Worm (Caenorhabditis elegans): ENCODE results near the gene clec-208.
"Not testable (repeated sequence)": the region's sequence is repeated elsewhere in the genome, so short reads cannot be mapped to it uniquely, and the experiment has no call there.

DNA sequence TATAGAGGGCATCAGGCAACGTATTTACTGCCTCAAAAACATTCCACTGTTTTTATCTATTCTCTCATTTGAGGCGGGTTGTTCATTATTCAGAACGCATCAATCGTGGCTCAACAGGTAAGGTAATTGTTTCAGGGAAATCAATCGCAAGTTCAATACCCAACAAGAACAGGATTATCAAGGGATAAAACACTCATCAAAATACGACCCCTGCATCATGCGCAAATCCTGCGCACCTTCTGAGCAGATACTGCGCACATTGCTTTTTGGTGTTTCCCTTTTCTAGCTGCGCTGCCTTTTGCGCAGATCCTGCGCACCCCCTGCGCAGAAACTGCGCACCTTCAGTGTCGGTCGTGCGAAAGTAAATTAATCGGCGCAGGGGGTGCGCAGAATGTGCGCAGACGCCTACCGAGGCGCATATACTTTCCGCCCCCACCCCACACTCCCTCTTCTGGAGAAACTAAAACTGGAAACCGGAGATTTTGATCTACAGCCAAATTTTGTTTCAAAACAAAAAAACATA is 11.9 kb upstream of the clec-208 start, which contains the start of gene F36F12.3:
- not testable (repeated sequence) for TF ChIP-seq T22C8.4 (GFP tag; IDR thresholded peaks at IDR 0.05); cog-1 (tag; optimal IDR thresholded peaks at IDR 0.05); klf-2 (GFP tag; conservative IDR thresholded peaks at IDR 0.05); ref-1 (GFP tag; conservative IDR thresholded peaks at IDR 0.05); tab-1 (GFP tag; IDR thresholded peaks at IDR 0.05); flt-1 (GFP tag; IDR thresholded peaks at IDR 0.05); med-1 (GFP tag; optimal IDR thresholded peaks at IDR 0.05; ENCODE audit: insufficient read depth)

Data from whole organism, midembryonic.